Worm (Caenorhabditis elegans): Measurements from ENCODE around the gene K06A9.2.

DNA sequence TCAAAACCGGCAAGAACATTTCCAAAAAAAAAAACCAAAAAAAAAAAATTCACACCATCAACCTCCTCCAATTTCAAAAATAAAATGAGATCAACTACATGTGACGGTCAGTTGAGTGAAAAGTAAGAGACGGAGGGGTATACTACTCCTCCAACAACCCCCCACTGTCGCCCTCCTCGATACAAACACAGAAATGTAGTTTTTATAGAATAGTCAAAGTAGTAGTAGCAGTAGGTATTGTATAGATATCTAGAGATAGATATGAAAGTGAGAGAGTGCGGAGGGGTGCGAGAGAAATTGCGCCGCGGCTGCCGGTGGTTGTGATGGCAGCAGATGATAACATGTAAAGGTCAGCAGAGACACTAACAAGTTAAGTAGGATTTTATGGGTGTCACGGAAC lies 8.8 kb upstream of the K06A9.2 start:
- TF ChIP-seq dpl-1 (GFP tag; optimal IDR thresholded peaks at IDR 0.05) = no peak
- no peak for TF ChIP-seq nhr-80 (tag; optimal IDR thresholded peaks at IDR 0.05)
- no peak for TF ChIP-seq attf-3 (GFP tag; conservative IDR thresholded peaks at IDR 0.05)
- TF ChIP-seq snpc-4 (GFP tag; optimal IDR thresholded peaks at IDR 0.05) = no peak
- TF ChIP-seq snpc-4 (tag; optimal IDR thresholded peaks at IDR 0.05) = no peak
- TF ChIP-seq pha-4 (tag; optimal IDR thresholded peaks at IDR 0.05) = no peak
- no peak for TF ChIP-seq F52B5.7 (tag; optimal IDR thresholded peaks at IDR 0.05)
- TF ChIP-seq F22D6.2 (tag; optimal IDR thresholded peaks at IDR 0.05) = no peak
- peak; percentile 33 for TF ChIP-seq lin-40 (tag; optimal IDR thresholded peaks at IDR 0.05)
- no peak for TF ChIP-seq lsl-1 (GFP tag; optimal IDR thresholded peaks at IDR 0.05)
- TF ChIP-seq unc-62 (GFP tag; optimal IDR thresholded peaks at IDR 0.05) = no peak
- no peak for TF ChIP-seq hrde-1 (tag; optimal IDR thresholded peaks at IDR 0.05; ENCODE audit: borderline replicate concordance)
- TF ChIP-seq ekl-4 (GFP tag; IDR thresholded peaks at IDR 0.05) = no peak
- TF ChIP-seq lin-26 (GFP tag; IDR thresholded peaks at IDR 0.05) = no peak
- no peak for TF ChIP-seq ZK185.1 (tag; optimal IDR thresholded peaks at IDR 0.05; ENCODE audit: poor library complexity, severe bottlenecking)

Measured in whole organism, young adult.